Fruit fly (Drosophila melanogaster): ENCODE results near the gene Alp12.
A peak's percentile ranks its signal among the peaks of the same experiment; 100 is the strongest.

Gene Alp12

DNA sequence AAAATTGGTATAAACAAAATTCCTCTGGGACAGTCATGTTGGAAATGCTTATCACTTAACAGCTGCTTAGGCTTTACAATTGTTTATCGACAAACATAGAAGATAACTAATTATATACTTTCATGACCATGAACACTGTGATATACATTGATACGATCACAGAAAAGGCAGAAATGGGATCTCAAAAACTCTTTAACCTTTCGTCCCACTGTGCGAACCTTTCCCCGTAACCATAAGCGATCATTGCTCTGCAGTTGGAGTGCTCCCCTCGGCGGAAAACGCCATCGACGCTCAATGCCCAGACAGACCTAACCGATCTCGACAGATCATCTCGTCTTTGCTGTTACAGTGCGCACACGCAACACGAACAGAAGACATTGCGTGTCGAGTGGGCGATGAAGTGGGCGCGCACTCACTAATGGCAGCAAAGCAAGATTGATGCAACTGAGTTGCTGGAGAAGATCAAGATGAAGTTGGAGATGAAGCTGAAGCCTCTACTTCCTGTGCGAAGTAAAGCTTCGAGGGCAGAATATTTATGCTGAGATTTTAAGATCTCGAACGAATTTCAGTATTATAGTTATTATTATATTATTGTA is 555 bp downstream of the Alp12 start (continued):
- TF ChIP-seq slbo (GFP tag; IDR thresholded peaks at IDR 0.05) = peak; percentile 25; the same call in 1 of the 2 replicates
- no peak for TF ChIP-seq CG6765 (GFP tag; optimal IDR thresholded peaks at IDR 0.05)
- no peak for TF ChIP-seq CG17612 (GFP tag; IDR thresholded peaks at IDR 0.05)
- TF ChIP-seq hth (optimal IDR thresholded peaks at IDR 0.05) = no peak
- peak; percentile 3; the same call in 1 of the 2 replicates for TF ChIP-seq H2.0 (GFP tag; IDR thresholded peaks at IDR 0.05)

DNA sequence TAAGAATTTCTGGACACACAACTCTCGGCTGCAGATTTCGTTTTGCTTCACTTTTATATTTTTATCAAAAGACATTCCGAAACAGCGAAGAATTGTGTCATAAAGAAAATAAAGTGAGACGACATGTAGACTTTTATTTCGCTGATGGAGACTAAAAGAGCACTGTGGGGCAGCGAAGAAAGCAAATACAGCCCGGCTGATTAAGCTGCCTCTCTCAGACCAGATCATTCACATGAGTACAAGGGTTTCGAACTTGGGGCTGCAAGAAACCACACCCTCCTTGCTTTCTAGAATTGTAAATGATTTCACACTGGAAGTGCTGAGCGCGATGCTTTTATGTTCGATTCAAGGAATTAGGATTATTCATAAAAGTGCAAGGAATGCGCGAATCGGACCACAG is 1.3 kb downstream of the Alp12 start:
- TF ChIP-seq CG3847 (GFP tag; IDR thresholded peaks at IDR 0.05) = no peak
- TF ChIP-seq sd (tag; optimal IDR thresholded peaks at IDR 0.05) = peak; percentile 34
- no peak for TF ChIP-seq Optix (GFP tag; IDR thresholded peaks at IDR 0.05)
- TF ChIP-seq chinmo (GFP tag; IDR thresholded peaks at IDR 0.05; ENCODE audit: partially characterized antibody) = 0 out of 4 replicates have a peak, but pooled peaks have one; percentile 39
- TF ChIP-seq H2.0 (GFP tag; IDR thresholded peaks at IDR 0.05) = no peak
- no peak for TF ChIP-seq pita (GFP tag; optimal IDR thresholded peaks at IDR 0.05)
- TF ChIP-seq CG4328 (GFP tag; optimal IDR thresholded peaks at IDR 0.05) = no peak
- TF ChIP-seq HHEX (GFP tag; optimal IDR thresholded peaks at IDR 0.05) = no peak
- 0 out of 2 replicates have a peak, but pooled peaks have one; percentile 24 for TF ChIP-seq Bgb (GFP tag; IDR thresholded peaks at IDR 0.05; ENCODE audit: partially characterized antibody)
- no peak for TF ChIP-seq CG1832 (GFP tag; optimal IDR thresholded peaks at IDR 0.05)
- TF ChIP-seq nom (GFP tag; optimal IDR thresholded peaks at IDR 0.05) = peak; percentile 50
- TF ChIP-seq Med (GFP tag) = peak; percentile 61

DNA sequence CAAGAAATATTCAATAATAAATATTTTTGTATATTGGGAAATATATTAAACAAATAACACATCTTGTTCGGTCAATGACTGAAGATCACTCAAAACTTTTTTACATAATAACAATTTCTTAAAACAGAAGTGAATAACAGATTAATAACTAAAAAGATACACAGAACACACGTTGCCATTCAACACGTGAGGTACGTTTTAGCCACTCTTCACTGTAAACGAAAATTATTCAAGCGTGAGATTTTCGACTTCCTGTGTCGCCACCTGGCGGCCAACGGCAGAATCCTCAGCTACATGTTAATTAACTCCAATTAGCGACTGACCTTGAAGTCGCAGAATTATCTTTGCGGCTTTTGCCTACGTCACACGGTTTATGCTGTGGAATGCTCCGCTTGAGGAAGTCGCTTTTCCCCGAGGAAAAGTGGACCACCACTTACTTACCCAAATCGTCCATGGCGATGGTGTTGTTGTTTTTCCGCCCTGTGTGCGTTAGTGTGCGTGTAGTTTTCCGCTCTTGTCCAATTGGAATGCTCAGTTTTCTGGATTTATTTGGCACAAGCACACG is 2.0 kb downstream of the Alp12 start:
- TF ChIP-seq chn (GFP tag; optimal IDR thresholded peaks at IDR 0.05) (peak; percentile 37), ssp (GFP tag; IDR thresholded peaks at IDR 0.05) (peak; percentile 27; the same call in 1 of the 2 replicates), slbo (GFP tag; IDR thresholded peaks at IDR 0.05) (peak; percentile 85), CG11504 (tag; optimal IDR thresholded peaks at IDR 0.05) (peak; percentile 82), Hr39 (optimal IDR thresholded peaks at IDR 0.05) (no peak), gcm (GFP tag; optimal IDR thresholded peaks at IDR 0.05) (peak; percentile 17), ttk (GFP tag; IDR thresholded peaks at IDR 0.05) (peak; percentile 38; the same call in 1 of the 2 replicates), tup (GFP tag; optimal IDR thresholded peaks at IDR 0.05) (no peak), CG17829 (tag; optimal IDR thresholded peaks at IDR 0.05) (peak; percentile 73), pzg (GFP tag; optimal IDR thresholded peaks at IDR 0.05) (no peak), bbx (GFP tag; IDR thresholded peaks at IDR 0.05; ENCODE audit: partially characterized antibody) (no peak), CG13296 (GFP tag; optimal IDR thresholded peaks at IDR 0.05) (peak; percentile 58), cg (GFP tag; optimal IDR thresholded peaks at IDR 0.05) (no peak), CG14441 (GFP tag; IDR thresholded peaks at IDR 0.05) (peak; percentile 70), CG42726 (GFP tag; IDR thresholded peaks at IDR 0.05; ENCODE audit: partially characterized antibody) (0 out of 2 replicates have a peak, but pooled peaks have one; percentile 15), fd3F (GFP tag; optimal IDR thresholded peaks at IDR 0.05) (peak; percentile 47), knrl (GFP tag; IDR thresholded peaks at IDR 0.05; ENCODE audit: partially characterized antibody) (no peak), CG16815 (GFP tag; optimal IDR thresholded peaks at IDR 0.05) (peak; percentile 53), ftz-f1 (GFP tag; optimal IDR thresholded peaks at IDR 0.05) (peak; percentile 91), CG30403 (GFP tag; optimal IDR thresholded peaks at IDR 0.05) (peak; percentile 83), CG17359 (tag; optimal IDR thresholded peaks at IDR 0.05) (peak; percentile 69), Ets97D (GFP tag; optimal IDR thresholded peaks at IDR 0.05) (no peak), dati (GFP tag; IDR thresholded peaks at IDR 0.05) (no peak), kni (GFP tag; optimal IDR thresholded peaks at IDR 0.05) (peak; percentile 86), nom (GFP tag; optimal IDR thresholded peaks at IDR 0.05) (no peak), gfzf (GFP tag; optimal IDR thresholded peaks at IDR 0.05) (no peak), toy (GFP tag; IDR thresholded peaks at IDR 0.05) (peak; percentile 71), CG14860 (GFP tag; IDR thresholded peaks at IDR 0.05; ENCODE audit: partially characterized antibody) (no peak), Hmr (GFP tag; optimal IDR thresholded peaks at IDR 0.05) (peak; percentile 69), CG3065 (GFP tag; optimal IDR thresholded peaks at IDR 0.05) (no peak), fd96Cb (tag; optimal IDR thresholded peaks at IDR 0.05) (peak; percentile 61), Ptx1 (GFP tag; IDR thresholded peaks at IDR 0.05) (peak; percentile 76)

Measured in whole organism, embryonic.